Worm (Caenorhabditis elegans): ENCODE data around the gene bir-1.
A peak's percentile ranks its signal among the peaks of the same experiment; 100 is the strongest.

Gene bir-1

ce11 chrV:11615948-11616681 lies 28.2 kb upstream of the bir-1 start, which contains the start of gene nlp-24:
TSS of gene nlp-24 (plus strand) at chrV:11616376.
- no peak for TF ChIP-seq egl-13 (tag; optimal IDR thresholded peaks at IDR 0.05)
- TF ChIP-seq efl-1 (optimal IDR thresholded peaks at IDR 0.05): no peak
- TF ChIP-seq efl-1 (GFP tag; optimal IDR thresholded peaks at IDR 0.05 in 1 of 2): peak in 1 of 2 experiments; percentile 33
- TF ChIP-seq lin-14 (GFP tag; optimal IDR thresholded peaks at IDR 0.05): peak; percentile 59
- TF ChIP-seq unc-86 (tag; optimal IDR thresholded peaks at IDR 0.05): no peak
- no peak for TF ChIP-seq F16B12.6 (tag; optimal IDR thresholded peaks at IDR 0.05)
- peak; percentile 3 to 8 for TF ChIP-seq lsy-2 (tag; optimal IDR thresholded peaks at IDR 0.05)
- TF ChIP-seq elt-2 (tag; optimal IDR thresholded peaks at IDR 0.05): no peak
- TF ChIP-seq mab-9 (GFP tag; IDR thresholded peaks at IDR 0.05): no peak
- peak; percentile 33 for TF ChIP-seq nhr-90 (tag; optimal IDR thresholded peaks at IDR 0.05; ENCODE audit: poor library complexity)
- TF ChIP-seq Y116A8C.19 (tag; optimal IDR thresholded peaks at IDR 0.05; ENCODE audit: borderline replicate concordance): no peak
- peak; percentile 12 for TF ChIP-seq tbx-2 (tag; optimal IDR thresholded peaks at IDR 0.05)
- peak; percentile 72 for TF ChIP-seq snu-23 (GFP tag; optimal IDR thresholded peaks at IDR 0.05)
- peak in 1 of 3 experiments; percentile 26 for TF ChIP-seq dpl-1 (GFP tag; optimal IDR thresholded peaks at IDR 0.05)
- TF ChIP-seq nhr-19 (GFP tag; conservative IDR thresholded peaks at IDR 0.05): peak; percentile 31; the same call in 1 of the 2 replicates
- TF ChIP-seq skn-1 (tag; optimal IDR thresholded peaks at IDR 0.05): no peak
- peak; percentile 98 for TF ChIP-seq nhr-85 (tag)
- TF ChIP-seq elt-3 (tag; optimal IDR thresholded peaks at IDR 0.05): peak in 5 of 6 experiments; percentile 5 to 78 (median 36)
- TF ChIP-seq blmp-1 (tag; optimal IDR thresholded peaks at IDR 0.05): peak; percentile 59
- peak; percentile 83 for TF ChIP-seq nhr-20 (tag; optimal IDR thresholded peaks at IDR 0.05)
- TF ChIP-seq mef-2 (tag; optimal IDR thresholded peaks at IDR 0.05): no peak
- peak; percentile 75 for TF ChIP-seq grh-1 (GFP tag; IDR thresholded peaks at IDR 0.05)
- peak in 1 of 2 experiments; percentile 24 for TF ChIP-seq lin-35 (GFP tag; optimal IDR thresholded peaks at IDR 0.05)
- TF ChIP-seq nhr-71 (tag; optimal IDR thresholded peaks at IDR 0.05): peak; percentile 72

- TF ChIP-seq elt-3 (tag; optimal IDR thresholded peaks at IDR 0.05) (peak in 1 of 6 experiments; percentile 22), nhr-77 (tag; optimal IDR thresholded peaks at IDR 0.05) (no peak), ama-1 (optimal IDR thresholded peaks at IDR 0.05) (peak; percentile 26), nhr-85 (tag) (peak; percentile 62)
These were observed 27.5 kb upstream of the bir-1 start for ce11 chrV:11616813-11617212.

ce11 chrV:11618173-11618572 lies 26.1 kb upstream of the bir-1 start, which contains the start of gene glb-15:
TSS of gene glb-15 (minus strand) at chrV:11618273.
- no peak for TF ChIP-seq aha-1 (tag; optimal IDR thresholded peaks at IDR 0.05)
- TF ChIP-seq lin-35 (GFP tag; optimal IDR thresholded peaks at IDR 0.05): no peak

- TF ChIP-seq lin-14 (GFP tag; optimal IDR thresholded peaks at IDR 0.05): peak; percentile 1
- TF ChIP-seq mab-9 (GFP tag; IDR thresholded peaks at IDR 0.05): 0 out of 2 replicates have a peak, but pooled peaks have one; percentile 14
- no peak for TF ChIP-seq aha-1 (tag; optimal IDR thresholded peaks at IDR 0.05)
- no peak for TF ChIP-seq unc-130 (tag; optimal IDR thresholded peaks at IDR 0.05)
These were observed 24.2 kb upstream of the bir-1 start for ce11 chrV:11620081-11620480.

ce11 chrV:11621276-11621675 lies 23.0 kb upstream of the bir-1 start:
- peak; percentile 33 for TF ChIP-seq lin-14 (GFP tag; optimal IDR thresholded peaks at IDR 0.05)
- TF ChIP-seq lir-3 (tag; optimal IDR thresholded peaks at IDR 0.05; ENCODE audit: poor library complexity): no peak

ce11 chrV:11624954-11625353 lies 19.3 kb upstream of the bir-1 start:
- TF ChIP-seq dsc-1 (tag; optimal IDR thresholded peaks at IDR 0.05) (peak; percentile 95), rnt-1 (tag; optimal IDR thresholded peaks at IDR 0.05) (no peak), snpc-4 (tag; optimal IDR thresholded peaks at IDR 0.05) (no peak), fos-1 (tag; optimal IDR thresholded peaks at IDR 0.05) (no peak), nhr-47 (tag; optimal IDR thresholded peaks at IDR 0.05) (peak; percentile 19), nhr-28 (tag; optimal IDR thresholded peaks at IDR 0.05) (no peak), elt-3 (tag; optimal IDR thresholded peaks at IDR 0.05) (no peak), unc-62 (GFP tag; optimal IDR thresholded peaks at IDR 0.05) (no peak), aha-1 (tag; optimal IDR thresholded peaks at IDR 0.05) (no peak), ceh-90 (tag; optimal IDR thresholded peaks at IDR 0.05) (no peak), pag-3 (tag; optimal IDR thresholded peaks at IDR 0.05; ENCODE audit: borderline replicate concordance, insufficient read depth) (no peak), hlh-4 (tag; optimal IDR thresholded peaks at IDR 0.05) (no peak)
